Worm (Caenorhabditis elegans) whole organism, young adult: ENCODE measurements around the gene Y38F2AR.12.
A peak's percentile ranks its signal among the peaks of the same experiment; 100 is the strongest.

Experiments
- B0035.1 ChIP-seq: sonication (generic microtip); optimal IDR thresholded peaks from 2 replicates; lab custom pipeline; 2016; ENCODE audit warnings: missing genetic modification characterization, mild to moderate bottlenecking, missing compliant biosample characterization, missing genotype, missing genetic modification reagents
- C06A6.2 ChIP-seq: fragments of 200-800 bp; sonication (Bioruptor generic); conservative IDR thresholded peaks from 2 replicates; pipeline ENCODE4 v1.3.6; 2022; ENCODE audit warnings: missing genetic modification characterization, missing compliant biosample characterization
- C17E4.6 ChIP-seq: fragments of 200-800 bp; sonication (Bioruptor generic); IDR thresholded peaks from 2 replicates; pipeline ENCODE4 v1.3.6; 2022; ENCODE audit warnings: missing genetic modification reagents, missing genetic modification characterization, missing compliant biosample characterization
- F23B12.7 ChIP-seq: sonication (generic microtip); optimal IDR thresholded peaks from 2 replicates; lab custom pipeline; 2017; ENCODE audit warnings: missing genetic modification characterization, mild to moderate bottlenecking, missing compliant biosample characterization, antibody characterized with exemption, moderate library complexity; ENCODE audit not compliant: insufficient read depth
- F37B4.10 ChIP-seq: fragments of 200-800 bp; sonication (Bioruptor generic); IDR thresholded peaks from 2 replicates; pipeline ENCODE4 v1.3.6; 2022; ENCODE audit warnings: missing genetic modification characterization, missing compliant biosample characterization
- F57A8.1 ChIP-seq: fragments of 200-800 bp; sonication (Bioruptor generic); optimal IDR thresholded peaks from 2 replicates; lab custom pipeline; 2018; ENCODE audit warnings: mild to moderate bottlenecking, missing genetic modification characterization, moderate library complexity, missing compliant biosample characterization
- F57C9.4 ChIP-seq: sonication (generic microtip); optimal IDR thresholded peaks from 2 replicates; lab custom pipeline; 2017; ENCODE audit warnings: mild to moderate bottlenecking, missing genetic modification characterization, missing compliant biosample characterization
- T07F8.4 ChIP-seq: sonication (generic microtip); optimal IDR thresholded peaks from 2 replicates; lab custom pipeline; 2016; ENCODE audit warnings: mild to moderate bottlenecking, missing genetic modification characterization, moderate library complexity, missing compliant biosample characterization
- T26A5.8 ChIP-seq: sonication (generic microtip); optimal IDR thresholded peaks from 2 replicates; lab custom pipeline; 2016; ENCODE audit warnings: missing genetic modification characterization, missing compliant biosample characterization
- Y56A3A.18 ChIP-seq: fragments of 200-800 bp; sonication (Bioruptor generic); IDR thresholded peaks from 2 replicates; pipeline ENCODE4 v1.3.6; 2022; ENCODE audit warnings: missing genetic modification reagents, missing genetic modification characterization, missing compliant biosample characterization
- Y79H2A.3 ChIP-seq: fragments of 200-800 bp; sonication (Bioruptor generic); conservative IDR thresholded peaks from 2 replicates; pipeline ENCODE4 v1.3.6; 2022; ENCODE audit warnings: missing genetic modification reagents, missing genetic modification characterization, missing compliant biosample characterization
- ama-1 ChIP-seq, 3 experiments: fragments of 150-350 bp in 1 of 3; sonication (generic microtip) in 2 of 3; optimal IDR thresholded peaks; 2 replicates each; lab custom pipeline; 2014 to 2018; ENCODE audit warnings: missing biosample characterization in 2 of 3, missing genetic modification characterization in 2 of 3, missing genetic modification reagents in 2 of 3
- attf-5 ChIP-seq: fragments of 200-800 bp; sonication (Bioruptor generic); optimal IDR thresholded peaks from 2 replicates; lab custom pipeline; 2018; ENCODE audit warnings: mild to moderate bottlenecking, missing genetic modification characterization, missing compliant biosample characterization
- attf-6 ChIP-seq: fragments of 200-800 bp; sonication (Bioruptor generic); IDR thresholded peaks from 2 replicates; pipeline ENCODE4 v1.3.6; 2022; ENCODE audit warnings: missing genetic modification reagents, missing genetic modification characterization, missing compliant biosample characterization
- die-1 ChIP-seq: sonication (generic microtip); optimal IDR thresholded peaks from 2 replicates; lab custom pipeline; 2016; ENCODE audit warnings: missing genotype, mild to moderate bottlenecking, missing genetic modification characterization, missing compliant biosample characterization
- dox-1 ChIP-seq: fragments of 200-800 bp; sonication (Bioruptor generic); IDR thresholded peaks from 2 replicates; pipeline ENCODE4 v1.3.6; 2022; ENCODE audit warnings: missing genetic modification reagents, missing genetic modification characterization, missing compliant biosample characterization
- egl-18 ChIP-seq: fragments of 200-800 bp; sonication (Bioruptor generic); IDR thresholded peaks from 2 replicates; pipeline ENCODE4 v1.3.6; 2022; ENCODE audit warnings: missing genetic modification reagents, missing genetic modification characterization, missing compliant biosample characterization
- egrh-3 ChIP-seq: fragments of 200-800 bp; sonication (Bioruptor generic); IDR thresholded peaks from 2 replicates; pipeline ENCODE4 v1.3.6; 2022; ENCODE audit warnings: missing genetic modification reagents, missing genetic modification characterization, missing compliant biosample characterization
- gei-17 ChIP-seq: fragments of 200-800 bp; sonication (Bioruptor generic); optimal IDR thresholded peaks from 2 replicates; lab custom pipeline; 2018; ENCODE audit warnings: mild to moderate bottlenecking, missing genetic modification characterization, missing compliant biosample characterization
- hlh-12 ChIP-seq: sonication (generic microtip); optimal IDR thresholded peaks from 2 replicates; lab custom pipeline; 2016; ENCODE audit warnings: missing genetic modification characterization, missing compliant biosample characterization
- hsf-1 ChIP-seq: fragments of 200-800 bp; sonication (Bioruptor generic); IDR thresholded peaks from 2 replicates; pipeline ENCODE4 v1.3.6; 2022; ENCODE audit warnings: missing genetic modification reagents, missing genetic modification characterization, missing compliant biosample characterization
- let-607 ChIP-seq, 2 experiments: fragments of 200-800 bp in 1 of 2; sonication (Bioruptor generic) in 1 of 2; sonication (generic microtip) in 1 of 2; optimal IDR thresholded peaks; 2 replicates each; lab custom pipeline; 2016 to 2018; ENCODE audit warnings: mild to moderate bottlenecking in 2 of 2, missing compliant biosample characterization in 2 of 2, missing genetic modification characterization in 2 of 2, moderate library complexity in 2 of 2, missing genotype in 1 of 2
- lin-40 ChIP-seq: sonication (generic microtip); optimal IDR thresholded peaks from 2 replicates; lab custom pipeline; 2016; ENCODE audit warnings: missing genetic modification characterization, mild to moderate bottlenecking, missing compliant biosample characterization, missing genotype, missing genetic modification reagents
- madf-10 ChIP-seq: sonication (generic microtip); optimal IDR thresholded peaks from 2 replicates; lab custom pipeline; 2016; ENCODE audit warnings: mild to moderate bottlenecking, missing genetic modification characterization, missing compliant biosample characterization
- madf-3 ChIP-seq: fragments of 200-800 bp; sonication (Bioruptor generic); IDR thresholded peaks from 2 replicates; pipeline ENCODE4 v1.3.6; 2022; ENCODE audit warnings: missing genetic modification reagents, missing genetic modification characterization, missing compliant biosample characterization
- mel-28 ChIP-seq: sonication (generic microtip); optimal IDR thresholded peaks from 2 replicates; lab custom pipeline; 2016; ENCODE audit warnings: borderline replicate concordance, mild to moderate bottlenecking, missing genetic modification characterization, missing compliant biosample characterization
- mes-4 ChIP-seq: sonication (generic microtip); optimal IDR thresholded peaks from 2 replicates; lab custom pipeline; 2016; ENCODE audit warnings: missing genotype, missing genetic modification characterization, missing compliant biosample characterization
- nfya-2 ChIP-seq: fragments of 200-800 bp; sonication (Bioruptor generic); IDR thresholded peaks from 2 replicates; pipeline ENCODE4 v1.3.6; 2022; ENCODE audit warnings: missing genetic modification reagents, missing genetic modification characterization, missing compliant biosample characterization
- nfyb-1 ChIP-seq: fragments of 200-800 bp; sonication (Bioruptor generic); IDR thresholded peaks from 2 replicates; pipeline ENCODE4 v1.3.6; 2022; ENCODE audit warnings: missing genetic modification reagents, missing genetic modification characterization, missing compliant biosample characterization
- nhr-179 ChIP-seq: sonication (generic microtip); optimal IDR thresholded peaks from 2 replicates; lab custom pipeline; 2016; ENCODE audit warnings: mild to moderate bottlenecking, missing genetic modification characterization, missing compliant biosample characterization
- nhr-80 ChIP-seq: sonication (generic microtip); optimal IDR thresholded peaks from 2 replicates; lab custom pipeline; 2016; ENCODE audit warnings: missing genetic modification characterization, missing compliant biosample characterization
- rec-8 ChIP-seq, 2 experiments: sonication (generic microtip); optimal IDR thresholded peaks; 2 replicates each; lab custom pipeline; 2016; ENCODE audit warnings: mild to moderate bottlenecking in 2 of 2, missing genetic modification characterization in 2 of 2, missing genetic modification reagents in 2 of 2, missing genotype in 2 of 2, missing biosample characterization in 1 of 2, missing compliant biosample characterization in 1 of 2, moderate library complexity in 1 of 2
- rpc-1 ChIP-seq, 2 experiments: fragments of 150-350 bp in 1 of 2; sonication (generic microtip) in 1 of 2; optimal IDR thresholded peaks; 2 replicates each; lab custom pipeline; 2014 to 2018; ENCODE audit warnings: missing biosample characterization in 1 of 2, missing genetic modification characterization in 1 of 2, missing genetic modification reagents in 1 of 2, missing genotype in 1 of 2
- snpc-1.1 ChIP-seq: sonication (generic microtip); optimal IDR thresholded peaks from 2 replicates; lab custom pipeline; 2017; ENCODE audit warnings: missing genetic modification characterization, mild to moderate bottlenecking, missing compliant biosample characterization, antibody characterized with exemption, moderate library complexity, missing genotype, missing genetic modification reagents; ENCODE audit not compliant: insufficient read depth
- snpc-3.4 ChIP-seq: sonication (generic microtip); optimal IDR thresholded peaks from 2 replicates; lab custom pipeline; 2017; ENCODE audit warnings: missing genetic modification characterization, mild to moderate bottlenecking, missing compliant biosample characterization, antibody characterized with exemption, moderate library complexity, missing genotype, missing genetic modification reagents
- snpc-4 ChIP-seq, 5 experiments: fragments of 150-350 bp in 1 of 5; sonication (generic microtip) in 4 of 5; optimal IDR thresholded peaks; 2 replicates each; lab custom pipeline; 2014 to 2018; ENCODE audit warnings: missing genetic modification characterization in 5 of 5, missing biosample characterization in 3 of 5, antibody characterized with exemption in 2 of 5, mild to moderate bottlenecking in 2 of 5, missing compliant biosample characterization in 2 of 5, missing genotype in 2 of 5, moderate library complexity in 2 of 5, missing genetic modification reagents in 1 of 5
- tbx-9 ChIP-seq: sonication (generic microtip); optimal IDR thresholded peaks from 2 replicates; lab custom pipeline; 2016; ENCODE audit warnings: borderline replicate concordance, missing genetic modification characterization, inconsistent platforms, missing compliant biosample characterization
- tlf-1 ChIP-seq: fragments of 200-800 bp; sonication (Bioruptor generic); optimal IDR thresholded peaks from 2 replicates; lab custom pipeline; 2018; ENCODE audit warnings: mild to moderate bottlenecking, missing genetic modification characterization, missing compliant biosample characterization
- unc-130 ChIP-seq: sonication (generic microtip); optimal IDR thresholded peaks from 2 replicates; lab custom pipeline; 2016; ENCODE audit warnings: missing genetic modification reagents, missing genetic modification characterization, missing compliant biosample characterization
- unc-62 ChIP-seq: fragments of 150-350 bp; optimal IDR thresholded peaks from 2 replicates; lab custom pipeline; 2014; ENCODE audit warnings: missing biosample characterization, missing genetic modification reagents, missing genetic modification characterization
- zfh-2 ChIP-seq: fragments of 200-800 bp; sonication (Bioruptor generic); conservative IDR thresholded peaks from 2 replicates; pipeline ENCODE4 v1.3.6; 2022; ENCODE audit warnings: missing genetic modification reagents, missing genetic modification characterization, missing compliant biosample characterization
- zim-3 ChIP-seq: sonication (generic microtip); optimal IDR thresholded peaks from 2 replicates; lab custom pipeline; 2017; ENCODE audit warnings: mild to moderate bottlenecking, missing genetic modification characterization, moderate library complexity, missing compliant biosample characterization
- ztf-22 ChIP-seq: fragments of 200-800 bp; sonication (Bioruptor generic); optimal IDR thresholded peaks from 2 replicates; lab custom pipeline; 2018; ENCODE audit warnings: mild to moderate bottlenecking, missing genetic modification characterization, moderate library complexity, missing compliant biosample characterization
- ztf-25 ChIP-seq: fragments of 200-800 bp; sonication (Bioruptor generic); IDR thresholded peaks from 2 replicates; pipeline ENCODE4 v1.3.6; 2022; ENCODE audit warnings: missing genetic modification reagents, missing genetic modification characterization, missing compliant biosample characterization
- ztf-26 ChIP-seq: sonication (generic microtip); optimal IDR thresholded peaks from 2 replicates; lab custom pipeline; 2017; ENCODE audit warnings: missing genetic modification characterization, missing compliant biosample characterization
- ztf-3 ChIP-seq: fragments of 200-800 bp; sonication (Bioruptor generic); optimal IDR thresholded peaks from 2 replicates; lab custom pipeline; 2018; ENCODE audit warnings: mild to moderate bottlenecking, missing genetic modification characterization, missing compliant biosample characterization

Y38F2AR.12 gene

ce11 chrIV:2390251-2390672 is 22.0 kb downstream of the Y38F2AR.12 start (continued):
- TF ChIP-seq mel-28 (tag; lab: Kevin White, UChicago), result no peak
- peak; percentile 45 for TF ChIP-seq B0035.1
- TF ChIP-seq die-1 (tag; lab: Kevin White, UChicago), result no peak
- TF ChIP-seq ztf-3 (GFP tag; lab: Kevin White, UChicago), result no peak
- peak; percentile 64 for TF ChIP-seq nfyb-1 (GFP tag; lab: Robert Waterston, UW)
- peak; percentile 64 to 89 for TF ChIP-seq let-607 (tag; optimal IDR thresholded peaks at IDR 0.05; lab: Kevin White, UChicago)
- TF ChIP-seq attf-5, result peak; percentile 41
- TF ChIP-seq egrh-3, result no peak
- TF ChIP-seq C06A6.2 (GFP tag; lab: Robert Waterston, UW), result no peak
- no peak for TF ChIP-seq unc-62 (GFP tag; lab: Kevin White, UChicago)
- no peak for TF ChIP-seq F57A8.1 (GFP tag; lab: Kevin White, UChicago)
- peak; percentile 57; the same call in 1 of the 2 replicates for TF ChIP-seq attf-6 (GFP tag; lab: Robert Waterston, UW)
- TF ChIP-seq mes-4 (tag; lab: Kevin White, UChicago), result no peak
- TF ChIP-seq unc-130 (GFP tag; lab: Kevin White, UChicago), result peak; percentile 51
- TF ChIP-seq T07F8.4 (tag; lab: Kevin White, UChicago), result no peak
- TF ChIP-seq Y79H2A.3, result no peak; the same call in 1 of the 2 replicates
- TF ChIP-seq ztf-26, result peak; percentile 60
- TF ChIP-seq lin-40 (tag; lab: Kevin White, UChicago), result peak; percentile 29
- TF ChIP-seq hlh-12 (tag; lab: Kevin White, UChicago), result no peak
- TF ChIP-seq F37B4.10 (GFP tag; lab: Robert Waterston, UW), result no peak
- TF ChIP-seq rpc-1 (optimal IDR thresholded peaks at IDR 0.05; lab: Kevin White, UChicago), result no peak
- no peak for TF ChIP-seq rpc-1 (tag; optimal IDR thresholded peaks at IDR 0.05; lab: Kevin White, UChicago)
- no peak for TF ChIP-seq ama-1 (optimal IDR thresholded peaks at IDR 0.05; lab: Kevin White, UChicago)
- no peak for TF ChIP-seq ama-1 (GFP tag; optimal IDR thresholded peaks at IDR 0.05; lab: Kevin White, UChicago)
- peak; percentile 62; the same call in 1 of the 2 replicates for TF ChIP-seq hsf-1 (GFP tag; lab: Robert Waterston, UW)
- no peak for TF ChIP-seq gei-17 (GFP tag; lab: Kevin White, UChicago)
- TF ChIP-seq C17E4.6 (GFP tag; lab: Robert Waterston, UW), result no peak
- peak; percentile 47 for TF ChIP-seq snpc-3.4 (tag; lab: Kevin White, UChicago)
- TF ChIP-seq F23B12.7, result peak; percentile 26
- TF ChIP-seq zfh-2 (GFP tag; lab: Robert Waterston, UW), result no peak
- TF ChIP-seq tbx-9 (tag; lab: Kevin White, UChicago), result no peak
- TF ChIP-seq nhr-80, result no peak
- TF ChIP-seq ztf-22, result no peak
- TF ChIP-seq zim-3 (tag; lab: Kevin White, UChicago), result no peak
- no peak for TF ChIP-seq Y56A3A.18 (GFP tag; lab: Robert Waterston, UW)
- TF ChIP-seq egl-18 (GFP tag; lab: Robert Waterston, UW), result 0 out of 2 replicates have a peak, but pooled peaks have one; percentile 60
- no peak for TF ChIP-seq ztf-25 (GFP tag; lab: Robert Waterston, UW)
- TF ChIP-seq nfya-2 (GFP tag; lab: Robert Waterston, UW), result no peak
- TF ChIP-seq madf-3 (GFP tag; lab: Robert Waterston, UW), result no peak
- no peak for TF ChIP-seq F57C9.4
- peak; percentile 29 for TF ChIP-seq madf-10 (tag; lab: Kevin White, UChicago)
- TF ChIP-seq rec-8 (tag; optimal IDR thresholded peaks at IDR 0.05; lab: Kevin White, UChicago), result no peak
- TF ChIP-seq dox-1, result peak; percentile 61; the same call in 1 of the 2 replicates
- TF ChIP-seq nhr-179 (tag; lab: Kevin White, UChicago), result no peak
- peak; percentile 35 for TF ChIP-seq snpc-1.1 (tag; lab: Kevin White, UChicago)
- TF ChIP-seq tlf-1 (GFP tag; lab: Kevin White, UChicago), result peak; percentile 84
- peak; percentile 19 for TF ChIP-seq snpc-4 (GFP tag; optimal IDR thresholded peaks at IDR 0.05; lab: Kevin White, UChicago)
- peak in 2 of 4 experiments; percentile 34 to 44 for TF ChIP-seq snpc-4 (tag; optimal IDR thresholded peaks at IDR 0.05; lab: Kevin White, UChicago)
- no peak for TF ChIP-seq T26A5.8 (tag; lab: Kevin White, UChicago)
